Fruit fly (Drosophila melanogaster): ENCODE measurements around the gene eIF2Bbeta.
A peak's percentile ranks its signal among the peaks of the same experiment; 100 is the strongest.

The eIF2Bbeta gene

dm6 chrX:2713776-2714175, 9.4 kb downstream of the eIF2Bbeta start, which contains the start of the genes CG2685 and CG2694:
Gene CG2685 (minus strand): TSS chrX:2713960.
Gene CG2694 (plus strand): TSS chrX:2714079.
- peak; percentile 28 for TF ChIP-seq CG17829 (tag; optimal IDR thresholded peaks at IDR 0.05)
- TF ChIP-seq Abd-B (GFP tag; optimal IDR thresholded peaks at IDR 0.05) = no peak
- no peak for TF ChIP-seq CG16779 (GFP tag; IDR thresholded peaks at IDR 0.05)
- no peak for TF ChIP-seq nau (GFP tag; optimal IDR thresholded peaks at IDR 0.05)
- TF ChIP-seq Poxn (GFP tag; IDR thresholded peaks at IDR 0.05) = no peak
- no peak for TF ChIP-seq dati (GFP tag; IDR thresholded peaks at IDR 0.05)
- TF ChIP-seq ash1 (GFP tag; optimal IDR thresholded peaks at IDR 0.05) = no peak
- no peak for TF ChIP-seq gcm (GFP tag; optimal IDR thresholded peaks at IDR 0.05)
- TF ChIP-seq CG15514 (GFP tag; optimal IDR thresholded peaks at IDR 0.05) = peak; percentile 90
- no peak for TF ChIP-seq CG6654 (GFP tag; optimal IDR thresholded peaks at IDR 0.05)
- peak; percentile 60 for TF ChIP-seq tna (GFP tag; IDR thresholded peaks at IDR 0.05; ENCODE audit: partially characterized antibody)
- peak; percentile 55 for TF ChIP-seq CG12659 (GFP tag; optimal IDR thresholded peaks at IDR 0.05)
- no peak for TF ChIP-seq CG1647 (GFP tag; optimal IDR thresholded peaks at IDR 0.05)
- TF ChIP-seq salm (tag; optimal IDR thresholded peaks at IDR 0.05) = no peak
- no peak for TF ChIP-seq H15 (GFP tag; IDR thresholded peaks at IDR 0.05)
- TF ChIP-seq knrl (GFP tag; IDR thresholded peaks at IDR 0.05; ENCODE audit: partially characterized antibody) = peak; percentile 65
- TF ChIP-seq ato (GFP tag; IDR thresholded peaks at IDR 0.05; ENCODE audit: partially characterized antibody) = peak; percentile 68
- no peak for TF ChIP-seq CG4820 (GFP tag; optimal IDR thresholded peaks at IDR 0.05)
- no peak for TF ChIP-seq HmgD (GFP tag; optimal IDR thresholded peaks at IDR 0.05)
- no peak for TF ChIP-seq so (GFP tag; IDR thresholded peaks at IDR 0.05)
- no peak for TF ChIP-seq C15 (GFP tag; IDR thresholded peaks at IDR 0.05)
- TF ChIP-seq pan (optimal IDR thresholded peaks at IDR 0.05) = no peak
- TF ChIP-seq pan (GFP tag; optimal IDR thresholded peaks at IDR 0.05 in 1 of 2, IDR thresholded peaks at IDR 0.05 in 1 of 2) = no peak
- peak; percentile 58; the same call in 1 of the 2 replicates for TF ChIP-seq nerfin-2 (GFP tag; IDR thresholded peaks at IDR 0.05; ENCODE audit: partially characterized antibody)
- TF ChIP-seq CG12155 (GFP tag; optimal IDR thresholded peaks at IDR 0.05) = no peak
- TF ChIP-seq D19A (tag; optimal IDR thresholded peaks at IDR 0.05) = no peak
- TF ChIP-seq Dp (GFP tag; optimal IDR thresholded peaks at IDR 0.05) = peak; percentile 70
- TF ChIP-seq CG18011 (GFP tag; optimal IDR thresholded peaks at IDR 0.05) = no peak
- TF ChIP-seq CG7786 (GFP tag; optimal IDR thresholded peaks at IDR 0.05) = no peak
- TF ChIP-seq gro (GFP tag; optimal IDR thresholded peaks at IDR 0.05) = no peak
- no peak for TF ChIP-seq CG34422 (GFP tag; IDR thresholded peaks at IDR 0.05)
- TF ChIP-seq CG9797 (GFP tag; optimal IDR thresholded peaks at IDR 0.05) = peak; percentile 72
- TF ChIP-seq kah (GFP tag; optimal IDR thresholded peaks at IDR 0.05) = no peak
- no peak for TF ChIP-seq fu2 (GFP tag; optimal IDR thresholded peaks at IDR 0.05)
- peak; percentile 78 for TF ChIP-seq CG16813 (GFP tag; IDR thresholded peaks at IDR 0.05; ENCODE audit: partially characterized antibody)
- TF ChIP-seq Bteb2 (GFP tag; optimal IDR thresholded peaks at IDR 0.05) = no peak
- no peak for TF ChIP-seq tgo (GFP tag; IDR thresholded peaks at IDR 0.05)
- no peak for TF ChIP-seq CG16815 (GFP tag; optimal IDR thresholded peaks at IDR 0.05)
- peak; percentile 33; the same call in 1 of the 2 replicates for TF ChIP-seq Rfx (GFP tag; IDR thresholded peaks at IDR 0.05)
- TF ChIP-seq lab (GFP tag; optimal IDR thresholded peaks at IDR 0.05) = no peak
- TF ChIP-seq grn (GFP tag; optimal IDR thresholded peaks at IDR 0.05) = no peak
- TF ChIP-seq CG10274 (GFP tag; optimal IDR thresholded peaks at IDR 0.05) = no peak
- TF ChIP-seq HLH4C (GFP tag; IDR thresholded peaks at IDR 0.05; ENCODE audit: partially characterized antibody) = peak; percentile 79
- no peak for TF ChIP-seq eyg (GFP tag; optimal IDR thresholded peaks at IDR 0.05)
- TF ChIP-seq Scr (GFP tag; IDR thresholded peaks at IDR 0.05; ENCODE audit: partially characterized antibody) = peak; percentile 72
- peak; percentile 5 for TF ChIP-seq phol (tag; optimal IDR thresholded peaks at IDR 0.05)
- no peak for TF ChIP-seq Deaf1 (tag; optimal IDR thresholded peaks at IDR 0.05)
- no peak for TF ChIP-seq CG12744 (GFP tag; optimal IDR thresholded peaks at IDR 0.05)
- peak; percentile 44; the same call in 1 of the 2 replicates for TF ChIP-seq CG42726 (GFP tag; IDR thresholded peaks at IDR 0.05; ENCODE audit: partially characterized antibody)
- no peak for TF ChIP-seq Stat92E (GFP tag; optimal IDR thresholded peaks at IDR 0.05)
